Worm (Caenorhabditis elegans): ENCODE measurements around the gene srdh-1.

Gene srdh-1

ce11 chrII:8220267-8220666 lies 44.2 kb upstream of the srdh-1 start:
- TF ChIP-seq pros-1 (tag; optimal IDR thresholded peaks at IDR 0.05) = no peak
- TF ChIP-seq dmd-4 (tag; optimal IDR thresholded peaks at IDR 0.05; ENCODE audit: borderline replicate concordance) = no peak
- TF ChIP-seq hlh-15 (tag; optimal IDR thresholded peaks at IDR 0.05) = no peak
- no peak for TF ChIP-seq fkh-6 (tag; optimal IDR thresholded peaks at IDR 0.05)
- TF ChIP-seq fkh-10 (GFP tag; optimal IDR thresholded peaks at IDR 0.05) = no peak
- no peak for TF ChIP-seq eyg-1 (tag; optimal IDR thresholded peaks at IDR 0.05)

- peak; percentile 32 for TF ChIP-seq nfya-1 (tag; optimal IDR thresholded peaks at IDR 0.05)
- no peak for TF ChIP-seq pqm-1 (tag; optimal IDR thresholded peaks at IDR 0.05)
- peak; percentile 49 for TF ChIP-seq hlh-30 (tag; optimal IDR thresholded peaks at IDR 0.05; ENCODE audit: insufficient read depth)
- peak; percentile 6 for TF ChIP-seq ceh-31 (tag; optimal IDR thresholded peaks at IDR 0.05)
- peak; percentile 37 for TF ChIP-seq ceh-19 (GFP tag; optimal IDR thresholded peaks at IDR 0.05)
- TF ChIP-seq elt-2 (tag; optimal IDR thresholded peaks at IDR 0.05) = peak; percentile 3
- peak; percentile 30 for TF ChIP-seq unc-55 (GFP tag; optimal IDR thresholded peaks at IDR 0.05)
- TF ChIP-seq unc-86 (tag; optimal IDR thresholded peaks at IDR 0.05) = no peak
Observed at ce11 chrII:8222309-8223065, 42.0 kb upstream of the srdh-1 start, which contains the start of gene dab-1. Gene dab-1, plus strand, starts transcription at chrII:8222386.

ce11 chrII:8223422-8223821 lies 41.0 kb upstream of the srdh-1 start:
- TF ChIP-seq C38D4.7 (GFP tag; optimal IDR thresholded peaks at IDR 0.05) (no peak), ceh-22 (tag; optimal IDR thresholded peaks at IDR 0.05) (no peak), ceh-31 (tag; optimal IDR thresholded peaks at IDR 0.05) (peak; percentile 59), pha-2 (tag; optimal IDR thresholded peaks at IDR 0.05) (no peak), hlh-6 (tag; optimal IDR thresholded peaks at IDR 0.05) (no peak), sox-2 (GFP tag; IDR thresholded peaks at IDR 0.05) (peak; percentile 32; the same call in 1 of the 2 replicates), unc-86 (tag; optimal IDR thresholded peaks at IDR 0.05) (no peak), pax-1 (tag; optimal IDR thresholded peaks at IDR 0.05) (peak; percentile 87)

- no peak for TF ChIP-seq odd-2 (tag; optimal IDR thresholded peaks at IDR 0.05)
- no peak for TF ChIP-seq nfya-1 (tag; optimal IDR thresholded peaks at IDR 0.05)
- no peak for TF ChIP-seq unc-42 (tag; optimal IDR thresholded peaks at IDR 0.05)
- TF ChIP-seq ceh-22 (tag; optimal IDR thresholded peaks at IDR 0.05) = no peak
- no peak for TF ChIP-seq ets-4 (tag; optimal IDR thresholded peaks at IDR 0.05)
- no peak for TF ChIP-seq K02D7.2 (tag; optimal IDR thresholded peaks at IDR 0.05)
- no peak for TF ChIP-seq che-1 (tag; optimal IDR thresholded peaks at IDR 0.05)
- TF ChIP-seq tbx-2 (tag; optimal IDR thresholded peaks at IDR 0.05) = no peak
- TF ChIP-seq zip-5 (tag; optimal IDR thresholded peaks at IDR 0.05) = no peak
- TF ChIP-seq unc-3 (GFP tag; conservative IDR thresholded peaks at IDR 0.05) = no peak
- TF ChIP-seq unc-3 (tag; optimal IDR thresholded peaks at IDR 0.05) = no peak
- TF ChIP-seq ceh-31 (tag; optimal IDR thresholded peaks at IDR 0.05) = no peak
Observed at ce11 chrII:8223945-8224344, 40.5 kb upstream of the srdh-1 start.

DNA sequence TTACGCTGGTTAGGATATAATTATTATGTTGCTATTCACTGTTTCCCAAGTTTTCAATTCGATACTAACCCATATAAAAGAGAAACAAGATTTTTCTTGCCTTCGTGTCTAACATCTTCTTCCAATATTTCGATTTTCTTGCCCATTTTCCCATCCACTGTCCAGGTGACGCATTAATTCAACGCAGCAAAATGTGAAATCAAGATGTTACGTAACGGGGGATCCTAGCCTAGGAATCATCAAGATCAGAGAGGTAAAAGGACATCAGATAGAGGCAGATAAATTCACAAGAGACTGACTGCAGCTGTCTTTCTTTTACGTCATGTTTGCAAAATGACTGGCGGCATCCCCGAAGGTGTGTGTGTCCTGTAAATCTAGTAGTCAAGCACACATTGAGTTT lies 39.8 kb upstream of the srdh-1 start:
- TF ChIP-seq nhr-11 (tag; optimal IDR thresholded peaks at IDR 0.05) (no peak), elt-2 (tag; optimal IDR thresholded peaks at IDR 0.05) (no peak), ceh-18 (tag; optimal IDR thresholded peaks at IDR 0.05) (no peak)

ce11 chrII:8225347-8225746 lies 39.1 kb upstream of the srdh-1 start:
- TF ChIP-seq ceh-14 (tag; optimal IDR thresholded peaks at IDR 0.05) (no peak), ttx-3 (tag; optimal IDR thresholded peaks at IDR 0.05) (no peak)

All from whole organism, late embryonic.